Worm (Caenorhabditis elegans) whole organism, L4 larva: ENCODE data around the gene cpg-19.

Experiments used
- D1046.2 ChIP-seq: fragments of 200-800 bp; sonication (Bioruptor generic); IDR thresholded peaks from 2 replicates; pipeline ENCODE4 v1.3.6; 2022; ENCODE audit warnings: missing genetic modification characterization, missing compliant biosample characterization
- F44E2.7 ChIP-seq: fragments of 200-800 bp; sonication (Bioruptor generic); IDR thresholded peaks from 2 replicates; pipeline ENCODE4 v2.1.2; 2022; ENCODE audit warnings: missing genetic modification characterization, missing compliant biosample characterization
- F49E8.2 ChIP-seq: sonication (generic microtip); optimal IDR thresholded peaks from 2 replicates; lab custom pipeline; 2016; ENCODE audit warnings: missing compliant biosample characterization, mild to moderate bottlenecking, missing genetic modification characterization, borderline replicate concordance
- Y105C5A.15 ChIP-seq: fragments of 200-800 bp; sonication (Bioruptor generic); IDR thresholded peaks from 2 replicates; pipeline ENCODE4 v1.3.6; 2022; ENCODE audit warnings: missing genetic modification characterization, missing compliant biosample characterization
- Y75B8A.6 ChIP-seq: fragments of 200-800 bp; sonication (Bioruptor generic); IDR thresholded peaks from 2 replicates; pipeline ENCODE4 v1.3.6; 2022; ENCODE audit warnings: missing genetic modification reagents, missing genetic modification characterization, missing compliant biosample characterization
- aha-1 ChIP-seq: fragments of 150-350 bp; peaks from one replicate; lab custom pipeline; 2014; ENCODE audit warnings: missing biosample characterization, missing genetic modification characterization
- ceh-20 ChIP-seq: fragments of 200-800 bp; sonication (Bioruptor generic); IDR thresholded peaks from 2 replicates; pipeline ENCODE4 v1.3.6; 2022; ENCODE audit warnings: missing genetic modification reagents, missing genetic modification characterization, missing compliant biosample characterization
- ces-1 ChIP-seq: fragments of 150-350 bp; sonication (generic microtip); optimal IDR thresholded peaks from 4 replicates; lab custom pipeline; 2014; ENCODE audit warnings: missing biosample characterization, missing genetic modification reagents, missing genetic modification characterization
- daf-16 ChIP-seq, 3 experiments: sonication (generic microtip); optimal IDR thresholded peaks; 2 replicates each; lab custom pipeline; 2016 to 2017; ENCODE audit warnings: missing genetic modification characterization in 3 of 3, missing genetic modification reagents in 3 of 3, mild to moderate bottlenecking in 2 of 3, missing compliant biosample characterization in 2 of 3, missing biosample characterization in 1 of 3, moderate library complexity in 1 of 3
- daf-8 ChIP-seq: fragments of 200-800 bp; sonication (Bioruptor generic); IDR thresholded peaks from 2 replicates; pipeline ENCODE4 v1.3.6; 2022; ENCODE audit warnings: missing genetic modification characterization, missing compliant biosample characterization
- dmd-6 ChIP-seq: fragments of 200-800 bp; sonication (Bioruptor generic); IDR thresholded peaks from 2 replicates; pipeline ENCODE4 v1.3.6; 2022; ENCODE audit warnings: missing genetic modification reagents, missing genetic modification characterization, missing compliant biosample characterization
- dmd-8 ChIP-seq: fragments of 200-800 bp; sonication (Bioruptor generic); IDR thresholded peaks from 2 replicates; pipeline ENCODE4 v1.3.6; 2022; ENCODE audit warnings: missing genetic modification characterization, missing compliant biosample characterization
- dmd-9 ChIP-seq: fragments of 200-800 bp; sonication (Bioruptor generic); IDR thresholded peaks from 2 replicates; pipeline ENCODE4 v1.3.6; 2022; ENCODE audit warnings: missing genetic modification reagents, missing genetic modification characterization, missing compliant biosample characterization
- duxl-1 ChIP-seq: sonication (generic microtip); optimal IDR thresholded peaks from 2 replicates; lab custom pipeline; 2016; ENCODE audit warnings: mild to moderate bottlenecking, missing genetic modification characterization, moderate library complexity, missing compliant biosample characterization; ENCODE audit not compliant: poor library complexity
- egl-43 ChIP-seq: fragments of 200-800 bp; sonication (Bioruptor generic); IDR thresholded peaks from 2 replicates; pipeline ENCODE4 v1.3.6; 2022; ENCODE audit warnings: missing genetic modification reagents, missing genetic modification characterization, missing compliant biosample characterization
- hif-1 ChIP-seq, 2 experiments: sonication (generic microtip); optimal IDR thresholded peaks; 2 replicates each; lab custom pipeline; 2016 to 2017; ENCODE audit warnings: missing compliant biosample characterization in 2 of 2, missing genetic modification characterization in 2 of 2, missing genetic modification reagents in 2 of 2, missing genotype in 2 of 2, mild to moderate bottlenecking in 1 of 2
- hlh-30 ChIP-seq: sonication (generic microtip); optimal IDR thresholded peaks from 2 replicates; lab custom pipeline; 2017; ENCODE audit warnings: antibody characterized with exemption, mild to moderate bottlenecking, missing genetic modification characterization, missing compliant biosample characterization; ENCODE audit not compliant: insufficient read depth
- hmg-1.1 ChIP-seq: fragments of 200-800 bp; sonication (Bioruptor generic); IDR thresholded peaks from 2 replicates; pipeline ENCODE4 v1.3.6; 2022; ENCODE audit warnings: missing genetic modification reagents, missing genetic modification characterization, missing compliant biosample characterization
- lim-7 ChIP-seq: fragments of 200-800 bp; sonication (Bioruptor generic); IDR thresholded peaks from 2 replicates; pipeline ENCODE4 v1.3.6; 2022; ENCODE audit warnings: missing genetic modification characterization, missing compliant biosample characterization
- lin-38 ChIP-seq: fragments of 200-800 bp; sonication (Bioruptor generic); IDR thresholded peaks from 2 replicates; pipeline ENCODE4 v1.3.6; 2022; ENCODE audit warnings: missing genetic modification reagents, missing genetic modification characterization, missing compliant biosample characterization
- madf-9 ChIP-seq: fragments of 200-800 bp; sonication (Bioruptor generic); conservative IDR thresholded peaks from 2 replicates; pipeline ENCODE4 v1.3.6; 2022; ENCODE audit warnings: missing genetic modification reagents, missing genetic modification characterization, missing compliant biosample characterization
- mes-2 ChIP-seq: sonication (generic microtip); optimal IDR thresholded peaks from 2 replicates; lab custom pipeline; 2016; ENCODE audit warnings: missing genotype, mild to moderate bottlenecking, missing genetic modification characterization, missing compliant biosample characterization; ENCODE audit not compliant: poor library complexity, severe bottlenecking
- nhr-41 ChIP-seq: fragments of 200-800 bp; sonication (Bioruptor generic); IDR thresholded peaks from 2 replicates; pipeline ENCODE4 v1.3.6; 2022; ENCODE audit warnings: missing genetic modification reagents, missing genetic modification characterization, missing compliant biosample characterization
- pha-4 ChIP-seq, 2 experiments: fragments of 150-350 bp in 1 of 2; fragments of 200-800 bp in 1 of 2; sonication (Bioruptor generic) in 1 of 2; IDR thresholded peaks in 1 of 2; optimal IDR thresholded peaks in 1 of 2; 2 replicates each; pipeline versions ENCODE4 v1.3.6 to Lab custom; 2014 to 2022; ENCODE audit warnings: missing genetic modification characterization in 2 of 2, missing genetic modification reagents in 2 of 2, missing biosample characterization in 1 of 2, missing compliant biosample characterization in 1 of 2
- php-3 ChIP-seq: fragments of 200-800 bp; sonication (Bioruptor generic); IDR thresholded peaks from 2 replicates; pipeline ENCODE4 v1.3.6; 2022; ENCODE audit warnings: missing genetic modification reagents, missing genetic modification characterization, missing compliant biosample characterization
- saeg-2 ChIP-seq: fragments of 200-800 bp; sonication (Bioruptor generic); IDR thresholded peaks from 2 replicates; pipeline ENCODE4 v1.3.6; 2022; ENCODE audit warnings: missing genetic modification reagents, missing genetic modification characterization, missing compliant biosample characterization
- set-16 ChIP-seq: fragments of 200-800 bp; sonication (Bioruptor generic); IDR thresholded peaks from 2 replicates; pipeline ENCODE4 v1.3.6; 2022; ENCODE audit warnings: missing genetic modification reagents, missing genetic modification characterization, missing compliant biosample characterization
- snpc-1.2 ChIP-seq: fragments of 200-800 bp; sonication (Bioruptor generic); IDR thresholded peaks from 2 replicates; pipeline ENCODE4 v1.3.6; 2022; ENCODE audit warnings: missing genetic modification reagents, missing genetic modification characterization, missing compliant biosample characterization
- tra-1 ChIP-seq: fragments of 200-800 bp; sonication (Bioruptor generic); IDR thresholded peaks from 2 replicates; pipeline ENCODE4 v1.3.6; 2022; ENCODE audit warnings: missing genetic modification reagents, missing genetic modification characterization, missing compliant biosample characterization
- unc-62 ChIP-seq, 3 experiments: fragments of 150-350 bp in 1 of 3; sonication (generic microtip); optimal IDR thresholded peaks in 2 of 3; peaks in 1 of 3; 1 replicate in 1 of 3; 2 replicates in 2 of 3; lab custom pipeline; 2014 to 2017; ENCODE audit warnings: missing biosample characterization in 3 of 3, missing genetic modification characterization in 3 of 3, missing genetic modification reagents in 3 of 3, missing genotype in 1 of 3
- vab-7 ChIP-seq: fragments of 200-800 bp; sonication (Bioruptor generic); IDR thresholded peaks from 2 replicates; pipeline ENCODE4 v1.3.6; 2022; ENCODE audit warnings: missing genetic modification reagents, missing genetic modification characterization, missing compliant biosample characterization
- zfp-2 ChIP-seq: sonication (generic microtip); optimal IDR thresholded peaks from 2 replicates; lab custom pipeline; 2016; ENCODE audit warnings: mild to moderate bottlenecking, missing genetic modification characterization, missing compliant biosample characterization
- zfp-3 ChIP-seq: fragments of 200-800 bp; sonication (Bioruptor generic); conservative IDR thresholded peaks from 2 replicates; pipeline ENCODE4 v1.3.6; 2022; ENCODE audit warnings: missing genetic modification reagents, missing genetic modification characterization, missing compliant biosample characterization
- zip-11 ChIP-seq: fragments of 200-800 bp; sonication (Bioruptor generic); IDR thresholded peaks from 2 replicates; pipeline ENCODE4 v1.3.6; 2022; ENCODE audit warnings: missing genetic modification characterization, missing compliant biosample characterization
- zip-2 ChIP-seq: fragments of 150-350 bp; optimal IDR thresholded peaks from 2 replicates; lab custom pipeline; 2014; ENCODE audit warnings: missing biosample characterization, missing genetic modification characterization

cpg-19 gene

ce11 chrX:16614094-16614493 lies 7.5 kb upstream of the cpg-19 start:
- TF ChIP-seq daf-16 (GFP tag; optimal IDR thresholded peaks at IDR 0.05; lab: Kevin White, UChicago) (no peak), daf-16 (tag; optimal IDR thresholded peaks at IDR 0.05; lab: Kevin White, UChicago) (no peak), set-16 (GFP tag; lab: Robert Waterston, UW) (peak; percentile 29), tra-1 (GFP tag; lab: Robert Waterston, UW) (peak; percentile 6; the same call in 1 of the 2 replicates), saeg-2 (GFP tag; lab: Robert Waterston, UW) (no peak)

ce11 chrX:16617427-16618128 lies 4.0 kb upstream of the cpg-19 start:
- TF ChIP-seq mes-2 (peak; percentile 28), aha-1 (tag; lab: Kevin White, UChicago) (peak; percentile 95), snpc-1.2 (peak; percentile 57; the same call in 1 of the 2 replicates), zip-2 (tag; lab: Kevin White, UChicago) (no peak), F44E2.7 (GFP tag; lab: Robert Waterston, UW) (peak; percentile 44; the same call in 1 of the 2 replicates), hlh-30 (peak; percentile 62), duxl-1 (peak; percentile 48), dmd-9 (GFP tag; lab: Robert Waterston, UW) (peak; percentile 10; the same call in 1 of the 2 replicates), vab-7 (GFP tag; lab: Robert Waterston, UW) (peak; percentile 69), hmg-1.1 (0 out of 2 replicates have a peak, but pooled peaks have one; percentile 21), daf-8 (GFP tag; lab: Robert Waterston, UW) (0 out of 2 replicates have a peak, but pooled peaks have one; percentile 57), unc-62 (GFP tag; optimal IDR thresholded peaks at IDR 0.05 in 1 of 2; lab: Kevin White, UChicago) (no peak), unc-62 (tag; optimal IDR thresholded peaks at IDR 0.05; lab: Kevin White, UChicago) (no peak), egl-43 (GFP tag; lab: Robert Waterston, UW) (peak; percentile 79), hif-1 (tag; optimal IDR thresholded peaks at IDR 0.05; lab: Kevin White, UChicago) (no peak), php-3 (GFP tag; lab: Robert Waterston, UW) (peak; percentile 6; the same call in 1 of the 2 replicates), dmd-6 (GFP tag; lab: Robert Waterston, UW) (peak; percentile 25), ces-1 (GFP tag; lab: Kevin White, UChicago) (no peak), dmd-8 (GFP tag; lab: Robert Waterston, UW) (peak; percentile 78; the same call in 1 of the 2 replicates), zfp-3 (GFP tag; lab: Robert Waterston, UW) (peak; percentile 57; the same call in 1 of the 2 replicates), Y105C5A.15 (peak; percentile 49; the same call in 1 of the 2 replicates), D1046.2 (GFP tag; lab: Robert Waterston, UW) (0 out of 2 replicates have a peak, but pooled peaks have one; percentile 36), F49E8.2 (peak; percentile 24), madf-9 (GFP tag; lab: Robert Waterston, UW) (peak; percentile 56; the same call in 1 of the 2 replicates), Y75B8A.6 (GFP tag; lab: Robert Waterston, UW) (0 out of 2 replicates have a peak, but pooled peaks have one; percentile 44), pha-4 (GFP tag; IDR thresholded peaks at IDR 0.05; lab: Robert Waterston, UW) (peak; percentile 58; the same call in 1 of the 2 replicates), pha-4 (tag; optimal IDR thresholded peaks at IDR 0.05; lab: Kevin White, UChicago) (no peak), lim-7 (peak; percentile 82), ceh-20 (GFP tag; lab: Robert Waterston, UW) (0 out of 2 replicates have a peak, but pooled peaks have one; percentile 18), zip-11 (GFP tag; lab: Robert Waterston, UW) (no peak), lin-38 (GFP tag; lab: Robert Waterston, UW) (peak; percentile 61), nhr-41 (GFP tag; lab: Robert Waterston, UW) (no peak), zfp-2 (tag; lab: Kevin White, UChicago) (no peak)
